Worm (Caenorhabditis elegans) whole organism, early embryonic: ENCODE data around the gene gcc-2.

Source experiments
- aly-1 ChIP-seq: sonication (generic microtip); optimal IDR thresholded peaks from 2 replicates; lab custom pipeline; 2016; ENCODE audit warnings: missing genetic modification characterization, missing compliant biosample characterization
- ama-1 ChIP-seq: fragments of 150-350 bp; optimal IDR thresholded peaks from 2 replicates; lab custom pipeline; 2014
- ets-7 ChIP-seq: sonication (generic microtip); optimal IDR thresholded peaks from 2 replicates; lab custom pipeline; 2016; ENCODE audit warnings: missing genotype, missing genetic modification characterization, missing compliant biosample characterization
- hmbx-1 ChIP-seq: sonication (generic microtip); optimal IDR thresholded peaks from 2 replicates; lab custom pipeline; 2016; ENCODE audit warnings: mild to moderate bottlenecking, missing genetic modification characterization, missing compliant biosample characterization
- hnd-1 ChIP-seq: sonication (generic microtip); optimal IDR thresholded peaks from 2 replicates; lab custom pipeline; 2016; ENCODE audit warnings: missing genetic modification characterization, missing compliant biosample characterization
- pes-1 ChIP-seq: fragments of 200-800 bp; sonication (Bioruptor generic); IDR thresholded peaks from 2 replicates; pipeline ENCODE4 v1.3.6; 2022; ENCODE audit warnings: missing genetic modification reagents, missing genetic modification characterization, missing compliant biosample characterization
- sea-1 ChIP-seq: fragments of 200-800 bp; sonication (Bioruptor generic); conservative IDR thresholded peaks from 2 replicates; pipeline ENCODE4 v1.3.6; 2022; ENCODE audit warnings: missing genetic modification characterization, missing compliant biosample characterization

DNA sequence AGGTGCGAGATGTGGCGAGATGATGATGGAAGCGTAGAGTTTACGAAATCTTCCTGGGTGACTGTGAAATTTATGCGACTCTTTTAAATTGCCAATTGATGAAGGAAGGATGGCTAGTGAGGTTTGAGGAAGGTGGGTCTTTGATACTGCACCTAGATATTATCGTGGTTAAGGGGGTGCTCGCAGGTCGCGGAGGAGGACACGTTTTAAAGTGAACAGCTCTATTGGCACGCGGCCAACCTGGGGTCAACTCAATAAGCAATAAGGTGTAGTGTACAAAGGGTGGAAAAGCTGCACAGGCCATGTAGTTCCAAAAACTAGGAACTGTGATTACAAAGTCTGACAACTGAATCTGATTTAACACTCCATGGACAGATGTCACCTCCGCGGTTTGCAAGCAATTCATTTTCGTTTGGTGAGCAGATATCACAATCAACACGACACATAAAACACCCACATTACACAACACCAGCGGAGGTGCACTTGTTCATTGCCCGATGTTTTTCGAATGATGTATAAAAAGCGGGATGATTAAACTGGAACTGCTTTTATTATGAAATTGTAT lies 16.5 kb downstream of the gcc-2 start:
- no peak for TF ChIP-seq sea-1 (GFP tag; lab: Robert Waterston, UW)
- TF ChIP-seq hnd-1 (tag; lab: Kevin White, UChicago): no peak
- TF ChIP-seq pes-1 (GFP tag; lab: Robert Waterston, UW): no peak
- TF ChIP-seq ama-1 (lab: Kevin White, UChicago): no peak
- TF ChIP-seq hmbx-1 (tag; lab: Kevin White, UChicago): no peak
- no peak for TF ChIP-seq aly-1 (tag; lab: Kevin White, UChicago)
- TF ChIP-seq ets-7 (tag; lab: Kevin White, UChicago): no peak
